Worm (Caenorhabditis elegans): Measurements from ENCODE around the gene fem-3.

Gene fem-3

ce11 chrIV:9088294-9088693, 16.5 kb upstream of the fem-3 start, which contains the start of gene msa-1:
msa-1 (plus strand) TSS chrIV:9088594.
- TF ChIP-seq ztf-29 (GFP tag; IDR thresholded peaks at IDR 0.05), result no peak
- TF ChIP-seq med-1 (GFP tag; optimal IDR thresholded peaks at IDR 0.05; ENCODE audit: insufficient read depth), result no peak
- TF ChIP-seq T22C8.4 (GFP tag; IDR thresholded peaks at IDR 0.05), result no peak
- no peak for TF ChIP-seq klf-2 (GFP tag; conservative IDR thresholded peaks at IDR 0.05)
- TF ChIP-seq cog-1 (tag; optimal IDR thresholded peaks at IDR 0.05), result no peak
- TF ChIP-seq ztf-23 (GFP tag; IDR thresholded peaks at IDR 0.05), result no peak
- no peak for TF ChIP-seq flt-1 (GFP tag; IDR thresholded peaks at IDR 0.05)
- no peak for TF ChIP-seq tab-1 (GFP tag; IDR thresholded peaks at IDR 0.05)
- TF ChIP-seq ref-1 (GFP tag; conservative IDR thresholded peaks at IDR 0.05), result no peak

- no peak for TF ChIP-seq ref-1 (GFP tag; conservative IDR thresholded peaks at IDR 0.05)
- TF ChIP-seq tab-1 (GFP tag; IDR thresholded peaks at IDR 0.05), result no peak
- TF ChIP-seq klf-2 (GFP tag; conservative IDR thresholded peaks at IDR 0.05), result no peak
These were observed 14.1 kb upstream of the fem-3 start for ce11 chrIV:9090538-9091195.

- TF ChIP-seq tab-1 (GFP tag; IDR thresholded peaks at IDR 0.05) (no peak), klf-2 (GFP tag; conservative IDR thresholded peaks at IDR 0.05) (no peak), T22C8.4 (GFP tag; IDR thresholded peaks at IDR 0.05) (no peak), ztf-29 (GFP tag; IDR thresholded peaks at IDR 0.05) (no peak), cog-1 (tag; optimal IDR thresholded peaks at IDR 0.05) (no peak)
These were observed 12.8 kb upstream of the fem-3 start for ce11 chrIV:9092011-9092410.

ce11 chrIV:9093932-9094331, 10.8 kb upstream of the fem-3 start, which contains the start of gene lpl-1:
lpl-1 (minus strand) TSS chrIV:9094032.
- TF ChIP-seq ztf-29 (GFP tag; IDR thresholded peaks at IDR 0.05) (no peak), ref-1 (GFP tag; conservative IDR thresholded peaks at IDR 0.05) (no peak), ztf-23 (GFP tag; IDR thresholded peaks at IDR 0.05) (no peak), flt-1 (GFP tag; IDR thresholded peaks at IDR 0.05) (no peak), med-1 (GFP tag; optimal IDR thresholded peaks at IDR 0.05; ENCODE audit: insufficient read depth) (no peak), tab-1 (GFP tag; IDR thresholded peaks at IDR 0.05) (no peak), cog-1 (tag; optimal IDR thresholded peaks at IDR 0.05) (no peak), T22C8.4 (GFP tag; IDR thresholded peaks at IDR 0.05) (no peak), klf-2 (GFP tag; conservative IDR thresholded peaks at IDR 0.05) (no peak)

ce11 chrIV:9094356-9094755, 10.4 kb upstream of the fem-3 start, which contains the start of gene mrpl-42:
mrpl-42 (minus strand) TSS chrIV:9094456.
- TF ChIP-seq cog-1 (tag; optimal IDR thresholded peaks at IDR 0.05) (no peak), flt-1 (GFP tag; IDR thresholded peaks at IDR 0.05) (no peak), ztf-23 (GFP tag; IDR thresholded peaks at IDR 0.05) (no peak), T22C8.4 (GFP tag; IDR thresholded peaks at IDR 0.05) (no peak), ref-1 (GFP tag; conservative IDR thresholded peaks at IDR 0.05) (no peak), med-1 (GFP tag; optimal IDR thresholded peaks at IDR 0.05; ENCODE audit: insufficient read depth) (no peak), tab-1 (GFP tag; IDR thresholded peaks at IDR 0.05) (no peak)

ce11 chrIV:9095553-9095952, 9.2 kb upstream of the fem-3 start, which contains the start of gene icln-1:
icln-1 (minus strand) TSS chrIV:9095653.
- no peak for TF ChIP-seq ztf-29 (GFP tag; IDR thresholded peaks at IDR 0.05)

- TF ChIP-seq klf-2 (GFP tag; conservative IDR thresholded peaks at IDR 0.05), result no peak
- no peak for TF ChIP-seq cog-1 (tag; optimal IDR thresholded peaks at IDR 0.05)
- TF ChIP-seq T22C8.4 (GFP tag; IDR thresholded peaks at IDR 0.05), result no peak
- TF ChIP-seq ztf-29 (GFP tag; IDR thresholded peaks at IDR 0.05), result no peak
- no peak for TF ChIP-seq ztf-23 (GFP tag; IDR thresholded peaks at IDR 0.05)
- no peak for TF ChIP-seq tab-1 (GFP tag; IDR thresholded peaks at IDR 0.05)
- no peak for TF ChIP-seq ref-1 (GFP tag; conservative IDR thresholded peaks at IDR 0.05)
- no peak for TF ChIP-seq med-1 (GFP tag; optimal IDR thresholded peaks at IDR 0.05; ENCODE audit: insufficient read depth)
- TF ChIP-seq flt-1 (GFP tag; IDR thresholded peaks at IDR 0.05), result no peak
These were observed 8.4 kb upstream of the fem-3 start, which contains the start of the genes znf-706 and cpna-3 for ce11 chrIV:9096160-9096879. znf-706 (minus strand) TSS chrIV:9096231. cpna-3 (plus strand) TSS chrIV:9096842.

ce11 chrIV:9098942-9099341, 5.8 kb upstream of the fem-3 start, which contains the start of gene gldi-10:
gldi-10 (plus strand) TSS chrIV:9099242.
- TF ChIP-seq ztf-23 (GFP tag; IDR thresholded peaks at IDR 0.05) (no peak), flt-1 (GFP tag; IDR thresholded peaks at IDR 0.05) (no peak), tab-1 (GFP tag; IDR thresholded peaks at IDR 0.05) (no peak)

- no peak for TF ChIP-seq klf-2 (GFP tag; conservative IDR thresholded peaks at IDR 0.05)
- no peak for TF ChIP-seq ztf-29 (GFP tag; IDR thresholded peaks at IDR 0.05)
- TF ChIP-seq T22C8.4 (GFP tag; IDR thresholded peaks at IDR 0.05), result no peak
- TF ChIP-seq cog-1 (tag; optimal IDR thresholded peaks at IDR 0.05), result no peak
- no peak for TF ChIP-seq ztf-23 (GFP tag; IDR thresholded peaks at IDR 0.05)
- TF ChIP-seq ref-1 (GFP tag; conservative IDR thresholded peaks at IDR 0.05), result no peak
- TF ChIP-seq med-1 (GFP tag; optimal IDR thresholded peaks at IDR 0.05; ENCODE audit: insufficient read depth), result no peak
- TF ChIP-seq flt-1 (GFP tag; IDR thresholded peaks at IDR 0.05), result no peak
- no peak for TF ChIP-seq tab-1 (GFP tag; IDR thresholded peaks at IDR 0.05)
These were observed 3.9 kb upstream of the fem-3 start for ce11 chrIV:9100835-9101234.

ce11 chrIV:9107464-9107863, 2.7 kb downstream of the fem-3 start:
- TF ChIP-seq flt-1 (GFP tag; IDR thresholded peaks at IDR 0.05) (0 out of 2 replicates have a peak, but pooled peaks have one; percentile 18), tab-1 (GFP tag; IDR thresholded peaks at IDR 0.05) (no peak), ztf-29 (GFP tag; IDR thresholded peaks at IDR 0.05) (no peak), cog-1 (tag; optimal IDR thresholded peaks at IDR 0.05) (peak; percentile 58), T22C8.4 (GFP tag; IDR thresholded peaks at IDR 0.05) (peak; percentile 44; the same call in 1 of the 2 replicates), ztf-23 (GFP tag; IDR thresholded peaks at IDR 0.05) (0 out of 2 replicates have a peak, but pooled peaks have one; percentile 45)
